Fruit fly (Drosophila melanogaster) whole organism, embryonic: Measurements from ENCODE around the gene nop5.
A peak's percentile ranks its signal among the peaks of the same experiment; 100 is the strongest.

Experiments
- C15 ChIP-seq: fragments of 200-800 bp; sonication (Bioruptor generic); IDR thresholded peaks from 3 replicates; pipeline ENCODE4 v1.3.6; 2022; ENCODE audit warnings: missing biosample characterization, missing genetic modification characterization
- CG10979 ChIP-seq: fragments of 200-800 bp; sonication (Bioruptor generic); optimal IDR thresholded peaks from 2 replicates; lab custom pipeline; 2018; ENCODE audit warnings: missing biosample characterization, mild to moderate bottlenecking, missing genetic modification characterization, moderate library complexity
- CG12236 ChIP-seq: fragments of 200-800 bp; sonication (Bioruptor generic); optimal IDR thresholded peaks from 2 replicates; lab custom pipeline; 2016; ENCODE audit warnings: missing biosample characterization, missing genetic modification characterization
- CG12391 ChIP-seq: fragments of 200-800 bp; sonication (Bioruptor generic); optimal IDR thresholded peaks from 3 replicates; lab custom pipeline; 2018; ENCODE audit warnings: missing biosample characterization, mild to moderate bottlenecking, missing genetic modification characterization, moderate library complexity
- CG12659 ChIP-seq: fragments of 200-800 bp; sonication (Bioruptor generic); optimal IDR thresholded peaks from 3 replicates; lab custom pipeline; 2017; ENCODE audit warnings: mild to moderate bottlenecking, missing biosample characterization, missing genetic modification reagents, missing genetic modification characterization
- CG13296 ChIP-seq: fragments of 200-800 bp; sonication (Bioruptor generic); optimal IDR thresholded peaks from 3 replicates; lab custom pipeline; 2018; ENCODE audit warnings: missing biosample characterization, mild to moderate bottlenecking, missing genetic modification characterization
- CG13775 ChIP-seq: fragments of 200-800 bp; sonication (Bioruptor generic); optimal IDR thresholded peaks from 3 replicates; lab custom pipeline; 2017; ENCODE audit warnings: missing biosample characterization, mild to moderate bottlenecking, missing genetic modification characterization
- CG14710 ChIP-seq: fragments of 200-800 bp; sonication (Bioruptor generic); optimal IDR thresholded peaks from 3 replicates; lab custom pipeline; 2019; ENCODE audit warnings: missing biosample characterization, mild to moderate bottlenecking, missing genetic modification characterization, moderate library complexity
- CG15073 ChIP-seq: fragments of 200-800 bp; sonication (Bioruptor generic); optimal IDR thresholded peaks from 2 replicates; lab custom pipeline; 2016; ENCODE audit warnings: missing biosample characterization, missing genetic modification characterization
- CG17361 ChIP-seq: fragments of 200-800 bp; sonication (Bioruptor generic); IDR thresholded peaks from 3 replicates; pipeline ENCODE4 v1.3.6; 2022; ENCODE audit warnings: missing biosample characterization, missing genetic modification characterization
- CG2202 ChIP-seq: fragments of 200-800 bp; sonication (Bioruptor generic); optimal IDR thresholded peaks from 2 replicates; lab custom pipeline; 2018; ENCODE audit warnings: missing biosample characterization, mild to moderate bottlenecking, missing genetic modification characterization
- CG32532 ChIP-seq: fragments of 200-800 bp; sonication (Bioruptor generic); IDR thresholded peaks from 2 replicates; pipeline ENCODE4 v1.3.6; 2022; ENCODE audit warnings: missing biosample characterization, missing genetic modification characterization
- CG34224 ChIP-seq: fragments of 200-800 bp; sonication (Bioruptor generic); IDR thresholded peaks from 3 replicates; pipeline ENCODE4 v1.3.6; 2022; ENCODE audit warnings: missing biosample characterization, missing genetic modification characterization; ENCODE audit not compliant: partially characterized antibody
- CG34376 ChIP-seq: fragments of 200-800 bp; sonication (Bioruptor generic); optimal IDR thresholded peaks from 2 replicates; lab custom pipeline; 2018; ENCODE audit warnings: missing biosample characterization, mild to moderate bottlenecking, missing genetic modification characterization
- CG4282 ChIP-seq: fragments of 200-800 bp; sonication (Bioruptor generic); optimal IDR thresholded peaks from 2 replicates; lab custom pipeline; 2016; ENCODE audit warnings: missing biosample characterization, missing genetic modification characterization
- CG4424 ChIP-seq: fragments of 200-800 bp; sonication (Bioruptor generic); optimal IDR thresholded peaks from 3 replicates; lab custom pipeline; 2016; ENCODE audit warnings: missing biosample characterization, missing genetic modification characterization
- CG6791 ChIP-seq: fragments of 200-800 bp; sonication (Bioruptor generic); IDR thresholded peaks from 3 replicates; pipeline ENCODE4 v1.3.6; 2022; ENCODE audit warnings: missing biosample characterization, missing genetic modification characterization; ENCODE audit not compliant: partially characterized antibody
- D ChIP-seq, 2 experiments: fragments of 200-800 bp in 1 of 2; fragments of >200 bp in 1 of 2; sonication (Bioruptor generic) in 1 of 2; optimal IDR thresholded peaks; 2 replicates in 1 of 2; 3 replicates in 1 of 2; lab custom pipeline; 2017; ENCODE audit warnings: mild to moderate bottlenecking in 1 of 2, missing biosample characterization in 1 of 2, missing genetic modification characterization in 1 of 2, missing genetic modification reagents in 1 of 2
- Dll ChIP-seq: fragments of 200-800 bp; sonication (Bioruptor generic); IDR thresholded peaks from 4 replicates; pipeline ENCODE4 v1.3.6; 2022; ENCODE audit warnings: missing biosample characterization, missing genetic modification characterization; ENCODE audit not compliant: partially characterized antibody
- Dp ChIP-seq: fragments of 200-800 bp; sonication (Bioruptor generic); optimal IDR thresholded peaks from 2 replicates; lab custom pipeline; 2018; ENCODE audit warnings: missing biosample characterization, mild to moderate bottlenecking, missing genetic modification characterization, moderate library complexity
- E2f1 ChIP-seq: fragments of 200-800 bp; sonication (Bioruptor generic); IDR thresholded peaks from 2 replicates; pipeline ENCODE4 v1.3.6; 2022; ENCODE audit warnings: missing biosample characterization, missing genetic modification characterization
- E2f2 ChIP-seq: fragments of 200-800 bp; sonication (Bioruptor generic); IDR thresholded peaks from 2 replicates; pipeline ENCODE4 v1.3.6; 2022; ENCODE audit warnings: missing biosample characterization, missing genetic modification characterization
- Elba2 ChIP-seq: fragments of 200-800 bp; sonication (Bioruptor generic); optimal IDR thresholded peaks from 3 replicates; lab custom pipeline; 2016; ENCODE audit warnings: missing biosample characterization, missing genetic modification characterization
- Neu2 ChIP-seq: fragments of 200-800 bp; sonication (Bioruptor generic); optimal IDR thresholded peaks from 3 replicates; lab custom pipeline; 2016; ENCODE audit warnings: missing biosample characterization, missing genetic modification characterization, borderline replicate concordance
- Oaz ChIP-seq: fragments of 200-800 bp; sonication (Bioruptor generic); IDR thresholded peaks from 2 replicates; pipeline ENCODE4 v1.3.6; 2022; ENCODE audit warnings: missing biosample characterization, missing genetic modification characterization
- Sox100B ChIP-seq: fragments of 200-800 bp; sonication (Bioruptor generic); optimal IDR thresholded peaks from 3 replicates; lab custom pipeline; 2018; ENCODE audit warnings: missing biosample characterization, mild to moderate bottlenecking, missing genetic modification characterization
- Spps ChIP-seq: fragments of 200-800 bp; sonication (Bioruptor generic); optimal IDR thresholded peaks from 2 replicates; lab custom pipeline; 2018; ENCODE audit warnings: missing biosample characterization, mild to moderate bottlenecking, missing genetic modification characterization
- Vsx1 ChIP-seq: fragments of 200-800 bp; sonication (Bioruptor generic); optimal IDR thresholded peaks from 2 replicates; lab custom pipeline; 2017; ENCODE audit warnings: missing biosample characterization, mild to moderate bottlenecking, missing genetic modification characterization, missing genetic modification reagents
- bab2 ChIP-seq: fragments of 200-800 bp; sonication (Bioruptor generic); optimal IDR thresholded peaks from 2 replicates; lab custom pipeline; 2016; ENCODE audit warnings: missing biosample characterization, missing genetic modification characterization
- bbx ChIP-seq: fragments of 200-800 bp; sonication (Bioruptor generic); IDR thresholded peaks from 2 replicates; pipeline ENCODE4 v1.3.6; 2022; ENCODE audit warnings: missing biosample characterization, missing genetic modification characterization; ENCODE audit not compliant: partially characterized antibody
- bsh ChIP-seq, 2 experiments: fragments of 200-800 bp; sonication (Bioruptor generic); optimal IDR thresholded peaks; 2 replicates each; lab custom pipeline; 2017 to 2018; ENCODE audit warnings: mild to moderate bottlenecking in 2 of 2, missing biosample characterization in 2 of 2, missing genetic modification characterization in 2 of 2, moderate library complexity in 1 of 2
- chif ChIP-seq, 2 experiments: fragments of 200-800 bp; sonication (Bioruptor generic); optimal IDR thresholded peaks; 3 replicates each; lab custom pipeline; 2016; ENCODE audit warnings: missing biosample characterization in 2 of 2, missing genetic modification characterization in 2 of 2
- chm ChIP-seq: fragments of 200-800 bp; sonication (Bioruptor generic); IDR thresholded peaks from 2 replicates; pipeline ENCODE4 v1.3.6; 2022; ENCODE audit warnings: missing biosample characterization, missing genetic modification characterization
- croc ChIP-seq: fragments of 200-800 bp; sonication (Bioruptor generic); conservative IDR thresholded peaks from 3 replicates; pipeline ENCODE4 v1.3.6; 2022; ENCODE audit warnings: missing biosample characterization, missing genetic modification characterization
- dimm ChIP-seq: fragments of 200-800 bp; sonication (Bioruptor generic); IDR thresholded peaks from 2 replicates; pipeline ENCODE4 v1.3.6; 2022; ENCODE audit warnings: missing biosample characterization, missing genetic modification characterization
- ham ChIP-seq: fragments of 200-800 bp; sonication (Bioruptor generic); IDR thresholded peaks from 2 replicates; pipeline ENCODE4 v1.3.6; 2022; ENCODE audit warnings: missing biosample characterization, missing genetic modification characterization
- hbn ChIP-seq: fragments of 200-800 bp; sonication (Bioruptor generic); IDR thresholded peaks from 2 replicates; pipeline ENCODE4 v1.3.6; 2022; ENCODE audit warnings: missing biosample characterization, missing genetic modification characterization; ENCODE audit not compliant: partially characterized antibody
- knrl ChIP-seq: fragments of 200-800 bp; sonication (Bioruptor generic); IDR thresholded peaks from 3 replicates; pipeline ENCODE4 v1.3.6; 2022; ENCODE audit warnings: missing biosample characterization, missing genetic modification characterization; ENCODE audit not compliant: partially characterized antibody
- otp ChIP-seq: fragments of 200-800 bp; sonication (Bioruptor generic); IDR thresholded peaks from 3 replicates; pipeline ENCODE4, ENCODE4 v1.3.6; 2022; ENCODE audit warnings: missing biosample characterization, missing genetic modification characterization
- pfk ChIP-seq: fragments of 200-800 bp; sonication (Bioruptor generic); optimal IDR thresholded peaks from 2 replicates; lab custom pipeline; 2018; ENCODE audit warnings: missing biosample characterization, mild to moderate bottlenecking, missing genetic modification characterization, moderate library complexity
- pzg ChIP-seq: fragments of 200-800 bp; sonication (Bioruptor generic); optimal IDR thresholded peaks from 3 replicates; lab custom pipeline; 2018; ENCODE audit warnings: missing biosample characterization, mild to moderate bottlenecking, missing genetic modification characterization, moderate library complexity
- row ChIP-seq: fragments of 200-800 bp; sonication (Bioruptor generic); IDR thresholded peaks from 3 replicates; pipeline ENCODE4 v1.3.6; 2022; ENCODE audit warnings: missing biosample characterization, missing genetic modification characterization
- scrt ChIP-seq: fragments of 200-800 bp; sonication (Bioruptor generic); optimal IDR thresholded peaks from 2 replicates; lab custom pipeline; 2018; ENCODE audit warnings: missing biosample characterization, mild to moderate bottlenecking, missing genetic modification characterization, moderate library complexity
- sens ChIP-seq: fragments of 200-800 bp; sonication (Bioruptor generic); peaks from one replicate; lab custom pipeline; 2016; ENCODE audit warnings: missing biosample characterization, missing genetic modification characterization
- slbo ChIP-seq: fragments of 200-800 bp; sonication (Bioruptor generic); IDR thresholded peaks from 2 replicates; pipeline ENCODE4 v1.3.6; 2022; ENCODE audit warnings: missing biosample characterization, missing genetic modification characterization
- stc ChIP-seq: fragments of 200-800 bp; sonication (Bioruptor generic); IDR thresholded peaks from 2 replicates; pipeline ENCODE4 v1.3.6; 2022; ENCODE audit warnings: missing biosample characterization, missing genetic modification characterization
- tna ChIP-seq: fragments of 200-800 bp; sonication (Bioruptor generic); IDR thresholded peaks from 2 replicates; pipeline ENCODE4 v1.3.6; 2022; ENCODE audit warnings: missing biosample characterization, missing genetic modification characterization; ENCODE audit not compliant: partially characterized antibody
- unc-4 ChIP-seq: fragments of 200-800 bp; sonication (Bioruptor generic); IDR thresholded peaks from 2 replicates; pipeline ENCODE4 v1.3.6; 2022; ENCODE audit warnings: missing biosample characterization, missing genetic modification characterization; ENCODE audit not compliant: partially characterized antibody
- vvl ChIP-seq: fragments of 200-800 bp; sonication (Bioruptor generic); IDR thresholded peaks from 2 replicates; pipeline ENCODE4 v1.3.6; 2022; ENCODE audit warnings: missing biosample characterization, missing genetic modification characterization

Gene nop5

dm6 chr2L:6948540-6948942 lies 30.0 kb upstream of the nop5 start, which contains the start of gene ihog (continued):
- TF ChIP-seq otp (GFP tag; lab: Robert Waterston, UW) = no peak
- no peak for TF ChIP-seq Spps (tag; lab: Kevin White, UChicago)
- TF ChIP-seq CG15073 (GFP tag; lab: Kevin White, UChicago) = no peak
- TF ChIP-seq CG4424 (GFP tag; lab: Kevin White, UChicago) = no peak
- TF ChIP-seq E2f1 (GFP tag; lab: Robert Waterston, UW) = 0 out of 2 replicates have a peak, but pooled peaks have one; percentile 6
- no peak for TF ChIP-seq dimm (GFP tag; lab: Robert Waterston, UW)
- TF ChIP-seq pfk (GFP tag; lab: Kevin White, UChicago) = peak; percentile 81
- TF ChIP-seq Oaz (GFP tag; lab: Robert Waterston, UW) = no peak
- peak; percentile 6 for TF ChIP-seq CG12236 (GFP tag; lab: Kevin White, UChicago)
- TF ChIP-seq vvl (GFP tag; lab: Robert Waterston, UW) = peak; percentile 52
- TF ChIP-seq slbo = 0 out of 2 replicates have a peak, but pooled peaks have one; percentile 13
- peak; percentile 14 for TF ChIP-seq CG10979 (tag; lab: Kevin White, UChicago)
- TF ChIP-seq CG6791 (GFP tag; lab: Robert Waterston, UW) = peak; percentile 63; the same call in 2 of the 3 replicates
- no peak for TF ChIP-seq bab2 (GFP tag; lab: Kevin White, UChicago)
- TF ChIP-seq CG4282 (GFP tag; lab: Kevin White, UChicago) = peak; percentile 17
- peak; percentile 70 for TF ChIP-seq sens
- peak; percentile 39; the same call in 1 of the 2 replicates for TF ChIP-seq tna (GFP tag; lab: Robert Waterston, UW)
- TF ChIP-seq croc (GFP tag; lab: Robert Waterston, UW) = no peak
- TF ChIP-seq CG13296 = peak; percentile 24
- TF ChIP-seq scrt (GFP tag; lab: Kevin White, UChicago) = peak; percentile 62
- no peak for TF ChIP-seq Neu2
- TF ChIP-seq CG2202 = no peak
- peak; percentile 31 for TF ChIP-seq CG12659
- no peak for TF ChIP-seq ham (GFP tag; lab: Robert Waterston, UW)
- TF ChIP-seq pzg = peak; percentile 49
- 0 out of 3 replicates have a peak, but pooled peaks have one; percentile 27 for TF ChIP-seq CG17361 (GFP tag; lab: Robert Waterston, UW)
- TF ChIP-seq Dll = peak; percentile 54; the same call in 3 of the 4 replicates
- TF ChIP-seq Elba2 (GFP tag; lab: Kevin White, UChicago) = no peak
- peak; percentile 88 for TF ChIP-seq row (GFP tag; lab: Robert Waterston, UW)
- no peak for TF ChIP-seq Sox100B (GFP tag; lab: Kevin White, UChicago)
- peak; percentile 36; the same call in 1 of the 2 replicates for TF ChIP-seq E2f2
- peak; percentile 72 for TF ChIP-seq bbx (GFP tag; lab: Robert Waterston, UW)
- TF ChIP-seq knrl (GFP tag; lab: Robert Waterston, UW) = peak; percentile 66; the same call in 2 of the 3 replicates
- no peak for TF ChIP-seq bsh (GFP tag; optimal IDR thresholded peaks at IDR 0.05; lab: Kevin White, UChicago)
- peak; percentile 16 for TF ChIP-seq CG14710 (tag; lab: Kevin White, UChicago)
- TF ChIP-seq Dp (GFP tag; lab: Kevin White, UChicago) = peak; percentile 23
- TF ChIP-seq chif (GFP tag; optimal IDR thresholded peaks at IDR 0.05; lab: Kevin White, UChicago) = no peak
- peak; percentile 52; the same call in 2 of the 3 replicates for TF ChIP-seq CG34224 (GFP tag; lab: Robert Waterston, UW)
- peak; percentile 41 for TF ChIP-seq CG13775
- no peak for TF ChIP-seq stc
- no peak for TF ChIP-seq CG32532 (GFP tag; lab: Robert Waterston, UW)
- TF ChIP-seq C15 (GFP tag; lab: Robert Waterston, UW) = no peak
- TF ChIP-seq CG34376 (GFP tag; lab: Kevin White, UChicago) = peak; percentile 4
- peak; percentile 47; the same call in 1 of the 2 replicates for TF ChIP-seq unc-4 (GFP tag; lab: Robert Waterston, UW)
- peak; percentile 15; the same call in 1 of the 2 replicates for TF ChIP-seq chm (GFP tag; lab: Robert Waterston, UW)
- no peak for TF ChIP-seq Vsx1 (GFP tag; lab: Kevin White, UChicago)
- 0 out of 2 replicates have a peak, but pooled peaks have one; percentile 23 for TF ChIP-seq hbn (GFP tag; lab: Robert Waterston, UW)
- TF ChIP-seq D (optimal IDR thresholded peaks at IDR 0.05; lab: Kevin White, UChicago) = peak; percentile 40
- TF ChIP-seq D (GFP tag; optimal IDR thresholded peaks at IDR 0.05; lab: Kevin White, UChicago) = no peak
- TF ChIP-seq CG12391 = peak; percentile 32
